Fruit fly (Drosophila melanogaster): ENCODE results near the gene CG1965.

- TF ChIP-seq CG8478 (optimal IDR thresholded peaks at IDR 0.05): no peak
- TF ChIP-seq CTCF (optimal IDR thresholded peaks at IDR 0.05): no peak
Measured at dm6 chr3R:7108589-7109312, 41.5 kb downstream of the CG1965 start.

All from S2 (cell line).